Fruit fly (Drosophila melanogaster) whole organism, embryonic: ENCODE measurements around the gene Argl.

Experiments used
- Blimp-1 ChIP-seq: fragments of 200-800 bp; sonication (Bioruptor generic); optimal IDR thresholded peaks from 3 replicates; lab custom pipeline; 2018; ENCODE audit warnings: missing biosample characterization, missing genetic modification characterization, mild to moderate bottlenecking, moderate library complexity, missing genetic modification reagents
- CG11504 ChIP-seq: fragments of 200-800 bp; sonication (Bioruptor generic); optimal IDR thresholded peaks from 3 replicates; lab custom pipeline; 2019; ENCODE audit warnings: missing biosample characterization, mild to moderate bottlenecking, missing genetic modification characterization, moderate library complexity
- CG11695 ChIP-seq: fragments of 200-800 bp; sonication (Bioruptor generic); IDR thresholded peaks from 3 replicates; pipeline ENCODE4 v1.3.6; 2022; ENCODE audit warnings: missing biosample characterization, missing genetic modification characterization
- CG11723 ChIP-seq: fragments of 200-800 bp; sonication (Bioruptor generic); optimal IDR thresholded peaks from 2 replicates; lab custom pipeline; 2017; ENCODE audit warnings: missing biosample characterization, mild to moderate bottlenecking, missing genetic modification characterization
- CG13123 ChIP-seq: fragments of 200-800 bp; sonication (Bioruptor generic); optimal IDR thresholded peaks from 2 replicates; lab custom pipeline; 2016; ENCODE audit warnings: missing biosample characterization, missing genetic modification characterization
- CG13424 ChIP-seq: fragments of 200-800 bp; sonication (Bioruptor generic); optimal IDR thresholded peaks from 2 replicates; lab custom pipeline; 2019; ENCODE audit warnings: missing biosample characterization, mild to moderate bottlenecking, missing genetic modification characterization, moderate library complexity
- CG14710 ChIP-seq: fragments of 200-800 bp; sonication (Bioruptor generic); optimal IDR thresholded peaks from 3 replicates; lab custom pipeline; 2019; ENCODE audit warnings: missing biosample characterization, mild to moderate bottlenecking, missing genetic modification characterization, moderate library complexity
- CG15073 ChIP-seq: fragments of 200-800 bp; sonication (Bioruptor generic); optimal IDR thresholded peaks from 2 replicates; lab custom pipeline; 2016; ENCODE audit warnings: missing biosample characterization, missing genetic modification characterization
- CG1647 ChIP-seq: fragments of 200-800 bp; sonication (Bioruptor generic); optimal IDR thresholded peaks from 3 replicates; lab custom pipeline; 2016; ENCODE audit warnings: missing biosample characterization, missing genetic modification characterization
- CG16815 ChIP-seq: fragments of 200-800 bp; sonication (Bioruptor generic); optimal IDR thresholded peaks from 3 replicates; lab custom pipeline; 2017; ENCODE audit warnings: missing biosample characterization, mild to moderate bottlenecking, missing genetic modification characterization
- CG18476 ChIP-seq: fragments of 200-800 bp; sonication (Bioruptor generic); optimal IDR thresholded peaks from 2 replicates; lab custom pipeline; 2016; ENCODE audit warnings: missing biosample characterization, mild to moderate bottlenecking, missing genetic modification characterization
- CG2875 ChIP-seq: fragments of 200-800 bp; sonication (Bioruptor generic); optimal IDR thresholded peaks from 2 replicates; lab custom pipeline; 2017; ENCODE audit warnings: missing biosample characterization, mild to moderate bottlenecking, missing genetic modification characterization, missing genetic modification reagents
- CG2889 ChIP-seq: fragments of 200-800 bp; sonication (Bioruptor generic); IDR thresholded peaks from 3 replicates; pipeline ENCODE4 v1.3.6; 2022; ENCODE audit warnings: missing biosample characterization, missing genetic modification characterization
- CG31441 ChIP-seq: fragments of 200-800 bp; sonication (Bioruptor generic); IDR thresholded peaks from 2 replicates; pipeline ENCODE4 v1.3.6; 2022; ENCODE audit warnings: missing biosample characterization, missing genetic modification characterization
- CG33213 ChIP-seq: fragments of 200-800 bp; sonication (Bioruptor generic); optimal IDR thresholded peaks from 3 replicates; lab custom pipeline; 2016; ENCODE audit warnings: missing biosample characterization, missing genetic modification characterization
- CG3407 ChIP-seq: fragments of 200-800 bp; sonication (Bioruptor generic); optimal IDR thresholded peaks from 2 replicates; lab custom pipeline; 2018; ENCODE audit warnings: missing biosample characterization, mild to moderate bottlenecking, missing genetic modification characterization
- CG34376 ChIP-seq: fragments of 200-800 bp; sonication (Bioruptor generic); optimal IDR thresholded peaks from 2 replicates; lab custom pipeline; 2018; ENCODE audit warnings: missing biosample characterization, mild to moderate bottlenecking, missing genetic modification characterization
- CG3847 ChIP-seq: fragments of 200-800 bp; sonication (Bioruptor generic); IDR thresholded peaks from 2 replicates; pipeline ENCODE4 v1.3.6; 2022; ENCODE audit warnings: missing biosample characterization, missing genetic modification characterization
- CG4707 ChIP-seq: fragments of 200-800 bp; sonication (Bioruptor generic); optimal IDR thresholded peaks from 2 replicates; lab custom pipeline; 2018; ENCODE audit warnings: missing biosample characterization, mild to moderate bottlenecking, missing genetic modification characterization, moderate library complexity
- CG7357 ChIP-seq: fragments of 200-800 bp; sonication (Bioruptor generic); IDR thresholded peaks from 3 replicates; pipeline ENCODE4 v1.3.6; 2022; ENCODE audit warnings: missing biosample characterization, missing genetic modification characterization
- CG9797 ChIP-seq: fragments of 200-800 bp; sonication (Bioruptor generic); optimal IDR thresholded peaks from 3 replicates; lab custom pipeline; 2018; ENCODE audit warnings: missing biosample characterization, mild to moderate bottlenecking, missing genetic modification characterization
- CkIIα-i1 ChIP-seq: fragments of 200-800 bp; sonication (Bioruptor generic); IDR thresholded peaks from 2 replicates; pipeline ENCODE4 v1.3.6; 2022; ENCODE audit warnings: missing biosample characterization, missing genetic modification characterization
- CoRest ChIP-seq: fragments of 200-800 bp; sonication (Bioruptor generic); optimal IDR thresholded peaks from 3 replicates; lab custom pipeline; 2018; ENCODE audit warnings: missing biosample characterization, mild to moderate bottlenecking, missing genetic modification characterization, moderate library complexity
- Drgx ChIP-seq: fragments of 200-800 bp; sonication (Bioruptor generic); IDR thresholded peaks from 2 replicates; pipeline ENCODE4 v1.3.6; 2022; ENCODE audit warnings: missing biosample characterization, missing genetic modification characterization
- Fer2 ChIP-seq: fragments of 200-800 bp; sonication (Bioruptor generic); optimal IDR thresholded peaks from 2 replicates; lab custom pipeline; 2018; ENCODE audit warnings: missing biosample characterization, mild to moderate bottlenecking, missing genetic modification characterization, moderate library complexity
- HLH4C ChIP-seq: fragments of 200-800 bp; sonication (Bioruptor generic); IDR thresholded peaks from 3 replicates; pipeline ENCODE4 v1.3.6; 2022; ENCODE audit warnings: missing biosample characterization, missing genetic modification characterization; ENCODE audit not compliant: partially characterized antibody
- HLH54F ChIP-seq: fragments of 200-800 bp; sonication (Bioruptor generic); optimal IDR thresholded peaks from 3 replicates; lab custom pipeline; 2016; ENCODE audit warnings: missing biosample characterization, missing genetic modification characterization
- Hsf ChIP-seq: fragments of 200-800 bp; sonication (Bioruptor generic); optimal IDR thresholded peaks from 3 replicates; lab custom pipeline; 2016; ENCODE audit warnings: missing biosample characterization, missing genetic modification characterization
- Mrtf ChIP-seq: fragments of 200-800 bp; sonication (Bioruptor generic); IDR thresholded peaks from 3 replicates; pipeline ENCODE4 v1.3.6; 2022; ENCODE audit warnings: missing biosample characterization, missing genetic modification characterization
- Nf-YA ChIP-seq: fragments of 200-800 bp; sonication (Bioruptor generic); IDR thresholded peaks from 2 replicates; pipeline ENCODE4 v1.3.6; 2022; ENCODE audit warnings: missing biosample characterization, missing genetic modification characterization
- Opbp ChIP-seq: fragments of 200-800 bp; sonication (Bioruptor generic); IDR thresholded peaks from 3 replicates; pipeline ENCODE4 v1.3.6; 2022; ENCODE audit warnings: missing biosample characterization, missing genetic modification characterization; ENCODE audit not compliant: partially characterized antibody
- Optix ChIP-seq: fragments of 200-800 bp; sonication (Bioruptor generic); IDR thresholded peaks from 3 replicates; pipeline ENCODE4 v1.3.6; 2022; ENCODE audit warnings: missing biosample characterization, missing genetic modification characterization
- Scr ChIP-seq: fragments of 200-800 bp; sonication (Bioruptor generic); IDR thresholded peaks from 2 replicates; pipeline ENCODE4 v1.3.6; 2022; ENCODE audit warnings: missing biosample characterization, missing genetic modification characterization; ENCODE audit not compliant: partially characterized antibody
- ac ChIP-seq: fragments of 200-800 bp; sonication (Bioruptor generic); optimal IDR thresholded peaks from 3 replicates; lab custom pipeline; 2017; ENCODE audit warnings: missing biosample characterization, mild to moderate bottlenecking, missing genetic modification characterization
- amos ChIP-seq: fragments of 200-800 bp; sonication (Bioruptor generic); IDR thresholded peaks from 2 replicates; pipeline ENCODE4 v1.3.6; 2022; ENCODE audit warnings: missing biosample characterization, missing genetic modification characterization; ENCODE audit not compliant: partially characterized antibody
- bsh ChIP-seq, 2 experiments: fragments of 200-800 bp; sonication (Bioruptor generic); optimal IDR thresholded peaks; 2 replicates each; lab custom pipeline; 2017 to 2018; ENCODE audit warnings: mild to moderate bottlenecking in 2 of 2, missing biosample characterization in 2 of 2, missing genetic modification characterization in 2 of 2, moderate library complexity in 1 of 2
- chn ChIP-seq: fragments of 200-800 bp; sonication (Bioruptor generic); optimal IDR thresholded peaks from 2 replicates; lab custom pipeline; 2016; ENCODE audit warnings: missing biosample characterization, missing genetic modification characterization
- gcm2 ChIP-seq: fragments of 200-800 bp; sonication (Bioruptor generic); optimal IDR thresholded peaks from 2 replicates; lab custom pipeline; 2016; ENCODE audit warnings: missing biosample characterization, missing genetic modification characterization
- grn ChIP-seq: fragments of 200-800 bp; sonication (Bioruptor generic); optimal IDR thresholded peaks from 3 replicates; lab custom pipeline; 2017; ENCODE audit warnings: missing biosample characterization, missing genetic modification characterization
- inv ChIP-seq: fragments of 200-800 bp; sonication (Bioruptor generic); IDR thresholded peaks from 2 replicates; pipeline ENCODE4 v1.3.6; 2022; ENCODE audit warnings: missing biosample characterization, missing genetic modification characterization; ENCODE audit not compliant: partially characterized antibody
- lola ChIP-seq, 3 experiments: fragments of >200 bp in 2 of 3; fragments of 200-800 bp in 1 of 3; sonication (Bioruptor generic) in 1 of 3; optimal IDR thresholded peaks; 2 replicates each; lab custom pipeline; 2017 to 2019; ENCODE audit warnings: missing biosample characterization in 3 of 3, missing genetic modification characterization in 3 of 3, mild to moderate bottlenecking in 1 of 3, moderate library complexity in 1 of 3
- nom ChIP-seq: fragments of 200-800 bp; sonication (Bioruptor generic); optimal IDR thresholded peaks from 2 replicates; lab custom pipeline; 2017; ENCODE audit warnings: missing biosample characterization, missing genetic modification characterization, mild to moderate bottlenecking, moderate library complexity, missing genetic modification reagents
- oc ChIP-seq: fragments of 200-800 bp; sonication (Bioruptor generic); optimal IDR thresholded peaks from 2 replicates; lab custom pipeline; 2018; ENCODE audit warnings: missing biosample characterization, mild to moderate bottlenecking, missing genetic modification characterization, moderate library complexity
- pan ChIP-seq, 4 experiments: fragments of >200 bp in 3 of 4; fragments of 200-800 bp in 1 of 4; sonication (Bioruptor generic) in 1 of 4; optimal IDR thresholded peaks in 3 of 4; IDR thresholded peaks in 1 of 4; 2 replicates each; pipeline versions ENCODE4 v1.3.6 to Lab custom; 2017 to 2022; ENCODE audit warnings: missing biosample characterization in 2 of 4, missing genetic modification characterization in 2 of 4, mixed read lengths in 1 of 4
- peb ChIP-seq: fragments of 200-800 bp; sonication (Bioruptor generic); IDR thresholded peaks from 2 replicates; pipeline ENCODE4 v1.3.6; 2022; ENCODE audit warnings: missing biosample characterization, missing genetic modification characterization
- rib ChIP-seq: fragments of 200-800 bp; sonication (Bioruptor generic); IDR thresholded peaks from 2 replicates; pipeline ENCODE4 v1.3.6; 2022; ENCODE audit warnings: missing biosample characterization, missing genetic modification characterization
- scrt ChIP-seq: fragments of 200-800 bp; sonication (Bioruptor generic); optimal IDR thresholded peaks from 2 replicates; lab custom pipeline; 2018; ENCODE audit warnings: missing biosample characterization, mild to moderate bottlenecking, missing genetic modification characterization, moderate library complexity
- trem ChIP-seq: fragments of 200-800 bp; optimal IDR thresholded peaks from 3 replicates; lab custom pipeline; 2019; ENCODE audit warnings: missing biosample characterization, mild to moderate bottlenecking, missing genetic modification characterization, moderate library complexity

The Argl gene

dm6 chr2L:8958046-8958497 is 16.2 kb upstream of the Argl start (continued):
- TF ChIP-seq bsh (GFP tag; optimal IDR thresholded peaks at IDR 0.05; lab: Kevin White, UChicago) (peak; percentile 69 to 98), CG11695 (peak; percentile 98), oc (tag; lab: Kevin White, UChicago) (peak; percentile 93), Hsf (GFP tag; lab: Kevin White, UChicago) (peak; percentile 95), HLH54F (GFP tag; lab: Kevin White, UChicago) (peak; percentile 77), CG2889 (GFP tag; lab: Robert Waterston, UW) (peak; percentile 96), CG18476 (GFP tag; lab: Kevin White, UChicago) (peak; percentile 88), CG7357 (peak; percentile 93), CG2875 (GFP tag; lab: Kevin White, UChicago) (peak; percentile 89), HLH4C (no peak), CoRest (tag; lab: Kevin White, UChicago) (peak; percentile 93), CG33213 (peak; percentile 78), CG1647 (GFP tag; lab: Kevin White, UChicago) (peak; percentile 77), Optix (GFP tag; lab: Robert Waterston, UW) (peak; percentile 69; the same call in 1 of the 3 replicates), CG15073 (peak; percentile 70), ac (peak; percentile 89), scrt (GFP tag; lab: Kevin White, UChicago) (peak; percentile 83), CG3407 (GFP tag; lab: Kevin White, UChicago) (peak; percentile 87), CG11723 (peak; percentile 78), CkIIα-i1 (GFP tag; lab: Robert Waterston, UW) (peak; percentile 91; the same call in 1 of the 2 replicates), inv (GFP tag; lab: Robert Waterston, UW) (no peak), chn (GFP tag; lab: Kevin White, UChicago) (peak; percentile 93), Drgx (GFP tag; lab: Robert Waterston, UW) (peak; percentile 97), CG16815 (GFP tag; lab: Kevin White, UChicago) (peak; percentile 94), Mrtf (GFP tag; lab: Robert Waterston, UW) (peak; percentile 93), CG9797 (no peak), Blimp-1 (GFP tag; lab: Kevin White, UChicago) (peak; percentile 93), CG14710 (tag; lab: Kevin White, UChicago) (peak; percentile 94), trem (tag; lab: Kevin White, UChicago) (peak; percentile 92), Scr (GFP tag; lab: Robert Waterston, UW) (no peak), gcm2 (GFP tag; lab: Kevin White, UChicago) (peak; percentile 96), grn (peak; percentile 51), rib (GFP tag; lab: Robert Waterston, UW) (peak; percentile 93), CG13123 (GFP tag; lab: Kevin White, UChicago) (peak; percentile 99), lola (GFP tag; optimal IDR thresholded peaks at IDR 0.05; lab: Kevin White, UChicago) (peak in 1 of 3 experiments; percentile 99), CG11504 (peak; percentile 97), CG4707 (GFP tag; lab: Kevin White, UChicago) (peak; percentile 85), CG31441 (GFP tag; lab: Robert Waterston, UW) (peak; percentile 80), Nf-YA (peak; percentile 98), nom (GFP tag; lab: Kevin White, UChicago) (no peak), peb (peak; percentile 97), pan (optimal IDR thresholded peaks at IDR 0.05; lab: Kevin White, UChicago) (no peak), pan (GFP tag; optimal IDR thresholded peaks at IDR 0.05 in 1 of 2, IDR thresholded peaks at IDR 0.05 in 1 of 2) (peak in 1 of 2 experiments; percentile 99), Fer2 (tag; lab: Kevin White, UChicago) (peak; percentile 68), CG3847 (peak; percentile 96), CG34376 (GFP tag; lab: Kevin White, UChicago) (peak; percentile 68), Opbp (GFP tag; lab: Robert Waterston, UW) (peak; percentile 100), amos (GFP tag; lab: Robert Waterston, UW) (peak; percentile 32; the same call in 1 of the 2 replicates), CG13424 (tag; lab: Kevin White, UChicago) (peak; percentile 90)
